Worm (Caenorhabditis elegans) whole organism, midembryonic: Measurements from ENCODE around the gene ZC204.6.
"Not testable (repeated sequence)": the region's sequence is repeated elsewhere in the genome, so short reads cannot be mapped to it uniquely, and the experiment has no call there.

Experiments
- T22C8.4 ChIP-seq: fragments of 200-800 bp; sonication (Bioruptor generic); IDR thresholded peaks from 2 replicates; pipeline ENCODE4 v1.3.6; 2022; ENCODE audit warnings: missing genetic modification characterization, missing compliant biosample characterization
- cog-1 ChIP-seq: sonication (generic microtip); optimal IDR thresholded peaks from 2 replicates; lab custom pipeline; 2016; ENCODE audit warnings: missing genetic modification characterization, missing compliant biosample characterization
- flt-1 ChIP-seq: fragments of 200-800 bp; sonication (Bioruptor generic); IDR thresholded peaks from 2 replicates; pipeline ENCODE4 v1.3.6; 2022; ENCODE audit warnings: missing genetic modification characterization, missing compliant biosample characterization
- klf-2 ChIP-seq: fragments of 200-800 bp; sonication (Bioruptor generic); conservative IDR thresholded peaks from 2 replicates; pipeline ENCODE4 v1.3.6; 2022; ENCODE audit warnings: missing genetic modification reagents, missing genetic modification characterization, missing compliant biosample characterization
- med-1 ChIP-seq: sonication (generic microtip); optimal IDR thresholded peaks from 2 replicates; lab custom pipeline; 2017; ENCODE audit warnings: missing genetic modification characterization, mild to moderate bottlenecking, missing compliant biosample characterization, antibody characterized with exemption, missing genetic modification reagents; ENCODE audit not compliant: insufficient read depth
- ref-1 ChIP-seq: fragments of 200-800 bp; sonication (Bioruptor generic); conservative IDR thresholded peaks from 2 replicates; pipeline ENCODE4 v1.3.6; 2022; ENCODE audit warnings: missing genetic modification reagents, missing genetic modification characterization, missing compliant biosample characterization
- tab-1 ChIP-seq: fragments of 200-800 bp; sonication (Bioruptor generic); IDR thresholded peaks from 2 replicates; pipeline ENCODE4 v1.3.6; 2022; ENCODE audit warnings: missing genetic modification characterization, missing compliant biosample characterization
- ztf-23 ChIP-seq: fragments of 200-800 bp; sonication (Bioruptor generic); IDR thresholded peaks from 2 replicates; pipeline ENCODE4 v1.3.6; 2022; ENCODE audit warnings: missing genetic modification reagents, missing genetic modification characterization, missing compliant biosample characterization
- ztf-29 ChIP-seq: fragments of 200-800 bp; sonication (Bioruptor generic); IDR thresholded peaks from 2 replicates; pipeline ENCODE4 v1.3.6; 2022; ENCODE audit warnings: missing genetic modification reagents, missing genetic modification characterization, missing compliant biosample characterization

Gene ZC204.6

DNA sequence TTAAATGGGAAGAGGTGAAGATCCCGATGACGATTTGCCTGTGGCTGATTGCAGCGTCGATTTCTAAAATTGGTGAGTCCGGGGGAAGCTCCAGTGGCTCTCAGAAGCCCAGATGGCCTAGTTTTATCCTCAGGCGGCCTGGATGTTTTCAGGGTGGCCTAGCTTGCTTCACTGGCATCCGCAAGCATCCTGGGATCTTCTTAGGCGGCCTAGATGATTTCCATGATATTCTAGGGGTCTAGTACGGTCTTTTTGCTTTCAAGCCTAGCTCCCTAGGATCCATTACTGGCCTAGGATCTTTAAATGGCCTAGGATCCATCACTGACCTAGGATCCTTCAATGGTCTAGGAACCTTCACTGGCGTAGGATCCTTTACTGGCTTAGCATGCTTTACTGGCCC is 26.4 kb upstream of the ZC204.6 start:
- TF ChIP-seq T22C8.4 (GFP tag; lab: Robert Waterston, UW) (no peak), med-1 (GFP tag; lab: Kevin White, UChicago) (no peak), cog-1 (tag; lab: Kevin White, UChicago) (no peak), ztf-29 (GFP tag; lab: Robert Waterston, UW) (no peak), klf-2 (no peak), flt-1 (GFP tag; lab: Robert Waterston, UW) (no peak), ztf-23 (GFP tag; lab: Robert Waterston, UW) (no peak), ref-1 (GFP tag; lab: Robert Waterston, UW) (no peak), tab-1 (GFP tag; lab: Robert Waterston, UW) (no peak)

DNA sequence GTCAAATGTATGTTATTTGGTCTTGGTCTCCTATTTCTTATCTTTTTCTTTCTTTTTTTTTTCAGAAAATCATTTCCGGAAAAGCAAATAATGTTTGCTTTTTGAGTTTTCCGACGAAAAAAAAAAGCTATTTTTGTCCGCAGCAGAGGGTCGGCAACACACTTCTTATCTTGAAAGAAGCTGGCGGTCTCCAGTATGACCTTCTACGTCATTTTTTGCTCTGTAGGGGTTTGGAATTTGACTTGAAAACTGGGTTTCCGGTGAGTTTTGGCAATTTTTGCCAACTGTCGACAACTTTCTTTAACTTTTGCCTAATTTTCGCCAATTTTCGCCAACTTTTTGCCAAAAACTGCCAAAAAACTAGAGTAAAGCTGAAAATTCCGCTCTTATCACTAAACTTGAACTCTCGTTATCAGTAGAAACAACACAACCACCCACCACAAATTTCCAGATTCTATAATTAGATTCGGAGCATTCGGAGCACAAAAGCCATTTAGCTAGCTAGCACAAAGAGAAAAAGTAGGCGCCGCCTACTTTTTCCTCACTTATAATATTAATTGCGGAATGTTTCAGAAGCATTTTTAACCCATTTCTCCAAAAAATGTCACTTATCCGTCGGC is 25.7 kb upstream of the ZC204.6 start, which contains the start of gene nhx-6:
Gene nhx-6, plus strand, starts transcription at position 570 of the 620 bp plus-strand sequence.
- TF ChIP-seq med-1 (GFP tag; lab: Kevin White, UChicago) = no peak
- no peak for TF ChIP-seq ztf-23 (GFP tag; lab: Robert Waterston, UW)
- no peak for TF ChIP-seq T22C8.4 (GFP tag; lab: Robert Waterston, UW)
- no peak for TF ChIP-seq cog-1 (tag; lab: Kevin White, UChicago)
- TF ChIP-seq tab-1 (GFP tag; lab: Robert Waterston, UW) = no peak
- TF ChIP-seq ztf-29 (GFP tag; lab: Robert Waterston, UW) = no peak
- no peak for TF ChIP-seq flt-1 (GFP tag; lab: Robert Waterston, UW)
- TF ChIP-seq ref-1 (GFP tag; lab: Robert Waterston, UW) = no peak
- no peak for TF ChIP-seq klf-2

DNA sequence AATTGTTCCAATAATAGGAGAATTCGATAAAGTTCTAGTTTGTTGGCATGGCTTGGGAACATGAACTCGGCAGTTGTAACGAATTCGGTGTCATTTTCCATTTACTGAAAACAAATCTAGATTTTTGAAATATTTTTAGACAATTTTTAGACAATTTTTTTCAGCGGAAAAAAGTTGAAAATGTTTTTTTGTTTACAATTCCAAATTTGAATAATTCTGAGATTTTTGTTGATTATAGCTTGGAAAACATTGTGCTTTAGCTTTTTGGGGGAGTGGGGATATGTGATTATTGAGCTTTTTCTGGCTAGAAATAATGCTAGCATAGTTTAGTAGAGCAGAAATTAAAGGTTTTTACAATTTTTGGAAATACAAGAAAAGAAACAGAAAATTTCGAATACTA is 24.3 kb upstream of the ZC204.6 start, which contains the start of gene srw-97:
Gene srw-97, minus strand, starts transcription at position 101 of the 400 bp plus-strand sequence.
- no peak for TF ChIP-seq flt-1 (GFP tag; lab: Robert Waterston, UW)
- no peak for TF ChIP-seq cog-1 (tag; lab: Kevin White, UChicago)
- no peak for TF ChIP-seq klf-2

DNA sequence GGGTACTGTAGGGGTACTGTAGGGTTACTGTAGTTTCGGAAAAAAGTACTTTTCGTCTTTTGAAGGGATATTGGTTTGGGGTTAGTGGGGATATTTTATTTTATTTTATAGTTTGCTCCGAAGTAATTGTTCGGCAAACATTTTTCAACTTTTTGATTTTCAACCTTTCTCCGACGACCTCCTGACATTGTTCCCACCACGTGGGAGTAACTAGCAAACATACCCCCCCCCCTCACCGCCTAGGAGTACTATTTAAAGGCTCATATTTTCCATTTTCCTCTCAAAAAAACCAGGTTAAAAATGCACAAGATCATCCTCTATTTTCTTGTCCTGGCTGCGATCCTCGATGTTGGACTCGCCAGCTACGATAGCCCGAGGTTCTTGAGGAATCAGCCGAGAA is 21.4 kb upstream of the ZC204.6 start, which contains the start of gene srlf-29:
Gene srlf-29, plus strand, starts transcription at position 301 of the 400 bp plus-strand sequence.
- TF ChIP-seq klf-2 (no peak), flt-1 (GFP tag; lab: Robert Waterston, UW) (no peak), ztf-29 (GFP tag; lab: Robert Waterston, UW) (no peak), T22C8.4 (GFP tag; lab: Robert Waterston, UW) (no peak), tab-1 (GFP tag; lab: Robert Waterston, UW) (no peak), ref-1 (GFP tag; lab: Robert Waterston, UW) (no peak), med-1 (GFP tag; lab: Kevin White, UChicago) (no peak), cog-1 (tag; lab: Kevin White, UChicago) (no peak), ztf-23 (GFP tag; lab: Robert Waterston, UW) (no peak)

DNA sequence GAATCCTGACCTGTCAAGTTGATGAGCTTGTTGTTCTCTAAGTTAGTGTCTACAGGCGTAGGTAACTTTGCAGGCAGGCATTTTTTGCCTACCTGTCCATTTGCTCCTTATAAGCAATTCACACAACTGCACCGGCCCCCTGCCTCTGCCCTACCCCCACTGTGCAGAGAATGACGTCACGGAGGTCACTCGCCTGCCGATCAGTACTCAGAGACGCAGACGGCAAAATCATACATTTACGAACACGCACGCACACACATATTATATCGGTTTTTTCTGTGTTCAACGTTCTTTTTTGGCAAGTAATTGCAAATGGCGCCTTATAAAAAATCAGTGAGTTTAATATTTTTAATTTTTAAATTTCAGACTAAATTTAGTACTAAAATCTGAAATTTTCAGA is 18.9 kb upstream of the ZC204.6 start, which contains the start of gene duxl-1:
Gene duxl-1, plus strand, starts transcription at position 184 of the 400 bp plus-strand sequence.
- TF ChIP-seq ref-1 (GFP tag; lab: Robert Waterston, UW) = 0 out of 2 replicates have a peak, but pooled peaks have one; percentile 17
- TF ChIP-seq flt-1 (GFP tag; lab: Robert Waterston, UW) = no peak
- no peak for TF ChIP-seq T22C8.4 (GFP tag; lab: Robert Waterston, UW)
- no peak for TF ChIP-seq ztf-29 (GFP tag; lab: Robert Waterston, UW)
- no peak for TF ChIP-seq cog-1 (tag; lab: Kevin White, UChicago)

DNA sequence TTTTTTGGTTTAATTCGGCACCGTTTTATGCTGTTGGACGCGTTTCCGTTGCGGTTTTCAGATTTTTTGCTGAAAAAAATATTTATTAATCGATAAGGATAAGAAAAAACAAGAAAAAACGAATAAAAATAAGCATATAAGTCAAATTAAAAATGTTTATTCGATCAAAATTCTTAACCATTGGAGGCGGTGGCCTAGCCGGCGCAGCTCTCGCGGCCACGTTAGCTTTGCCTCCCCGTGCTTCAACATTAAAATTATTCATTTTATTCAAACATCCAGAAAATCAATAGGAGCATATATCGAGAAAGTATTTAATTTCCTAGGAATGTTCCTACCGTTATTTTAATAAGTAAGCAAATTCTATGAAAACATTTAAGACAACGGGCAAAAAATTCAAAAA is 18.3 kb upstream of the ZC204.6 start, which contains the start of gene ZC204.14:
Gene ZC204.14, minus strand, starts transcription at position 69 of the 400 bp plus-strand sequence.
- TF ChIP-seq klf-2 = no peak

DNA sequence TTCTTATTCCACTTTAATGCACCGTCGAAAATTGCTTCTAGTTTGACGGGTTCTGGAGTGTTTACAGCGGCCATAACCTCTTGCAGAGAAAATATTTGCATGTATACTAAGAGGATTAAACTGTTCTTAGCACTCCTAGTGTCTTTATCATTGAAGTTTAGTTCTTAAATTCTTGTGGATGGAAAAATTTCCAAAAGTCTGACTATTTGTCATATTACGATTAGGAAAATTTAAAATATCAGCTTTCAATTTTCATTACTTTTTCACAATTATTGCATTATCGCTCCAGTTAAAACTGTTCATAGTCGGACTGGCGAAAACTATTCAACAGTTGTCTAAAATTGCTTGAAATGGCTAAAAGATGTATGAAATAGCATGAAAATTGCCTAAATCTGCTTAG is 16.3 kb upstream of the ZC204.6 start, which contains the start of gene ZC204.13:
Gene ZC204.13, minus strand, starts transcription at position 101 of the 400 bp plus-strand sequence.
- not testable (repeated sequence) for TF ChIP-seq klf-2; med-1 (GFP tag; lab: Kevin White, UChicago); cog-1 (tag; lab: Kevin White, UChicago)

DNA sequence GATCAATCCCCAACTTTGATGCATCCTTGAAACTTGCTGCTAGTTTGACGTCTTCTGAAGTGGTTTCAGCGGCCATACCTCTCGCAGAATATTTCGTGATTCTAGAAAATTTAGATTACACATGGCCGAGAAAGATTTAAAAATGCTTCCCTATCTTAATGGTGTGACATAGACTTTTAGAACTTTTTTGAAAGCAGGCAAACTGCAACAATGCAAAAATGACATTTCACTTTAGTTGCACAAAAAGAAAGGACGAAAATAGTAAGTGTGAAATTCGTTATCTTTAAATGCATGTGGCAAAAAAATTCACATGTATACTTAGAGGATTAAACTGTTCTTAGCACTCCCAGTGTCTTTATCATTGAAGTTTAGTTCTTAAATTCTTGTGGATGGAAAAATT is 12.6 kb upstream of the ZC204.6 start, which contains the start of gene ZC204.12:
Gene ZC204.12, minus strand, starts transcription at position 101 of the 400 bp plus-strand sequence.
- no peak for TF ChIP-seq cog-1 (tag; lab: Kevin White, UChicago)
- no peak for TF ChIP-seq ztf-23 (GFP tag; lab: Robert Waterston, UW)
- no peak for TF ChIP-seq flt-1 (GFP tag; lab: Robert Waterston, UW)
- TF ChIP-seq ref-1 (GFP tag; lab: Robert Waterston, UW) = no peak
- TF ChIP-seq tab-1 (GFP tag; lab: Robert Waterston, UW) = no peak
- TF ChIP-seq ztf-29 (GFP tag; lab: Robert Waterston, UW) = no peak
- TF ChIP-seq klf-2 = no peak
- no peak for TF ChIP-seq T22C8.4 (GFP tag; lab: Robert Waterston, UW)
- no peak for TF ChIP-seq med-1 (GFP tag; lab: Kevin White, UChicago)

DNA sequence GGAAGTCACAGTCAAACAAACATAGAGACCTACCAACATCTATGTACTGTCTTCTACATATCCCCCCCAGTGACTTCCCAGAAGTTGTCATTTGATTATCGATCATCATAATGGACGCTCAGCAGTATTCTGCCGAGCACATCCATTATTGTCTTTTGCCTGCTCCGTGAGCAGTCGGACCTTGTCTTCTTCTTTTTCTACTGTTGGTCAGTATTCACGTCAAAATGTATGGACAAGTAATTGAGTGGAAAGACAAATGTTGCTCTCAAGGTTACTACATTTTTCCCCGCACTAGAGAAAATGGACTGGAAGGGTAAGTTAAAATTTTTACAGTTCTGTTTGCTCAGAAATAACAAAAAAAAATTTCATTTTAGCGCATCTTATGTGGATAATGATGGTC is 10.3 kb upstream of the ZC204.6 start, which contains the start of gene btb-12:
Gene btb-12, plus strand, starts transcription at position 301 of the 400 bp plus-strand sequence.
- TF ChIP-seq ref-1 (GFP tag; lab: Robert Waterston, UW) (no peak), klf-2 (no peak), med-1 (GFP tag; lab: Kevin White, UChicago) (no peak), flt-1 (GFP tag; lab: Robert Waterston, UW) (no peak), ztf-23 (GFP tag; lab: Robert Waterston, UW) (no peak), tab-1 (GFP tag; lab: Robert Waterston, UW) (no peak), T22C8.4 (GFP tag; lab: Robert Waterston, UW) (no peak), ztf-29 (GFP tag; lab: Robert Waterston, UW) (no peak), cog-1 (tag; lab: Kevin White, UChicago) (no peak)
